Worm (Caenorhabditis elegans): Measurements from ENCODE around the gene sri-19.

sri-19 gene

ce11 chrIV:10958230-10958588, at the start of gene sri-19:
TSS of gene sri-19 (plus strand) at chrIV:10958372.
- TF ChIP-seq pag-3 (tag; optimal IDR thresholded peaks at IDR 0.05; ENCODE audit: borderline replicate concordance) (no peak), ceh-48 (tag; optimal IDR thresholded peaks at IDR 0.05) (no peak), unc-42 (tag; optimal IDR thresholded peaks at IDR 0.05) (no peak), ceh-31 (tag; optimal IDR thresholded peaks at IDR 0.05) (no peak), unc-86 (tag; optimal IDR thresholded peaks at IDR 0.05) (no peak), sox-2 (GFP tag; IDR thresholded peaks at IDR 0.05) (no peak), mec-3 (tag; optimal IDR thresholded peaks at IDR 0.05; ENCODE audit: borderline replicate concordance) (no peak), nhr-232 (tag; optimal IDR thresholded peaks at IDR 0.05) (no peak), ttx-3 (tag; optimal IDR thresholded peaks at IDR 0.05) (no peak), dmd-4 (tag; optimal IDR thresholded peaks at IDR 0.05; ENCODE audit: borderline replicate concordance) (no peak), Y22D7AL.16 (tag; optimal IDR thresholded peaks at IDR 0.05) (no peak)

DNA sequence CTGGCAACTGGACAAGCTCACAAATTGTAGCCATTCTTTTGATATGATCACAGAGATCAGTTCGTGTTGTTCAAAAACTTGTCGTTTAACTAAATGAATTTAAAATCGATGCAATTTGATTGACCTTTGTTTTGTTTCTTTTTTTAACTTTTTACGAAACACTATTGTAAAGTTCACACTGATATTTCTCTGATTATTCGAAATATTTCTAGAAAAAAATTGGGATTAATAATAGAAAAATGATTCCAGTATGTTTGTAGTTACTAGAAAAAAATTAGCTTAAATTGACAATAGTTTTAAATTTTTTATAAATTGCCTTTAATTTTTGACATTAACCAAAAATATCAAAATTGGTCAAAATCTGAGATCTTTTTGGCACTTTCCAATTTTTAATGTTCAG, 49.0 kb upstream of the sri-19 start, which contains the start of gene ZK596.2:
ZK596.2 (minus strand) TSS at position 101 of the 400 bp plus-strand sequence.
- TF ChIP-seq ceh-22 (tag; optimal IDR thresholded peaks at IDR 0.05) = no peak

DNA sequence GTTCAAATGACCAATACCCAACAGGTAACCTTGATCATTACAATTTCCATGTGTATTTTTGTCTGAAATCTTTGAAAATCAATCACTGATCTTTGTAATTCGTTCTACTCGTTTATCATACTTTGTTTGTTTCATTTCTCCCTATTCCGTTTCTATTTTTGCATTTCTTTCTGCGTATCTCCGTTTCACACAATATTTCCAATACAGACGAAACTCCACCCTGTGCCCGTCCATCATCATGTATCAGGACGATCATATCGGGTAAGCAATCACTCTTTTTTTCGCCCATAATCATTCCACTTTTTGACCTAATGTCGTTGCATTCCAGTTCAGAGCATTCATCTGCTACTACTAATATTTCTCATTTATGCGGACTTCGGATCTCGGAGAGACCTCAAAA, 48.5 kb upstream of the sri-19 start, which contains the start of gene pyk-2:
pyk-2 (plus strand) TSS at position 206 of the 400 bp plus-strand sequence.
- TF ChIP-seq ceh-48 (tag; optimal IDR thresholded peaks at IDR 0.05) = no peak
- no peak for TF ChIP-seq rnt-1 (tag; optimal IDR thresholded peaks at IDR 0.05)
- no peak for TF ChIP-seq elt-4 (tag; optimal IDR thresholded peaks at IDR 0.05)
- TF ChIP-seq tbx-2 (tag; optimal IDR thresholded peaks at IDR 0.05) = no peak
- TF ChIP-seq pha-2 (tag; optimal IDR thresholded peaks at IDR 0.05) = no peak
- TF ChIP-seq fkh-6 (tag; optimal IDR thresholded peaks at IDR 0.05) = no peak

DNA sequence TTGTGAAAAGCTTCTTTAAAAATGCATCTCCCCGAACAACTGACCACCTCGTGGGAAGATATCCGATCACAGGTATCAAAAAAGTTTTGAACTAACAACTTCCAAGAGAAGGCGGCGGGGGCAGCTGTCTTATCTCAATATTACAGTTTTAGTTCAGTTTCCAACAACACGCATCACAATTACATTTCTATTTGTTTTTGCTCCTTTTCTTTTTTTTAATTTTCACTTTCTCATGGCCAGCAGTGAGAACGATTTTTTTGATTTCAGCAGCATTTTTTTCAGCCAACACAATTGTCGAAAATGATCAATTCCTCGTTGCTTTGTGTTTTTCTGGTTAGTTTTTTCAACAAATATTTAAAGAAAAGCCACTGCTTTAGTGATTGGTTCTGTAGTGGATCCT, 45.1 kb upstream of the sri-19 start, which contains the start of gene ZK593.2:
ZK593.2 (plus strand) TSS at position 301 of the 400 bp plus-strand sequence.
- TF ChIP-seq ceh-9 (tag; optimal IDR thresholded peaks at IDR 0.05) (no peak), C08G9.2 (tag; optimal IDR thresholded peaks at IDR 0.05) (no peak), sox-2 (GFP tag; IDR thresholded peaks at IDR 0.05) (no peak), pha-4 (tag; optimal IDR thresholded peaks at IDR 0.05) (no peak), unc-55 (GFP tag; optimal IDR thresholded peaks at IDR 0.05) (no peak), ceh-22 (tag; optimal IDR thresholded peaks at IDR 0.05) (no peak), ceh-19 (GFP tag; optimal IDR thresholded peaks at IDR 0.05) (no peak), Y22D7AL.16 (tag; optimal IDR thresholded peaks at IDR 0.05) (no peak), syd-9 (tag; optimal IDR thresholded peaks at IDR 0.05) (no peak), sox-4 (tag; optimal IDR thresholded peaks at IDR 0.05) (no peak), nfya-1 (tag; optimal IDR thresholded peaks at IDR 0.05) (no peak), pha-2 (tag; optimal IDR thresholded peaks at IDR 0.05) (no peak), ceh-48 (tag; optimal IDR thresholded peaks at IDR 0.05) (no peak), hlh-6 (tag; optimal IDR thresholded peaks at IDR 0.05) (no peak), fkh-6 (tag; optimal IDR thresholded peaks at IDR 0.05) (no peak), ceh-34 (tag; optimal IDR thresholded peaks at IDR 0.05) (no peak)

DNA sequence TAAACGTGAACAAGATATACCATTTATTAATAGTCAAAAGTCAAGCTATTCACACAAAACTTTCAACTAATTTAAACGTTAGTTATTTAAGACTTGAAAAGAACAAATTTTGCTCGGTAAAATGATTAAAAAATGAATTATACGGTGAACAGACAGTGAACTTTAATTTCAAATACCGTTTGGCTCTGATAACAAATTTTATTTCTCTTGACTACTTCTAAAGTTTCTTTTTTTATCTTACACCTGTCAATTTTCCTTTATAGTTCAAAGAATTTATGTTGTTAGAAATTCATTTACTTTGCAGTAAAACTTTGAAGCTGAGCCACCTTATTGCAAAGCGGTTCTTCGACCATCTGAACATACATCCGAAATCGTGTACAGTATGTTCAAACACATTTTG, 42.8 kb upstream of the sri-19 start, which contains the start of gene ZK593.3:
ZK593.3 (plus strand) TSS at position 301 of the 400 bp plus-strand sequence.
- TF ChIP-seq pqm-1 (tag; optimal IDR thresholded peaks at IDR 0.05) (no peak), nhr-11 (tag; optimal IDR thresholded peaks at IDR 0.05) (no peak), hlh-30 (tag; optimal IDR thresholded peaks at IDR 0.05; ENCODE audit: insufficient read depth) (no peak), ama-1 (optimal IDR thresholded peaks at IDR 0.05) (no peak), sox-2 (GFP tag; IDR thresholded peaks at IDR 0.05) (no peak), gmeb-2 (tag; optimal IDR thresholded peaks at IDR 0.05) (no peak), rnt-1 (tag; optimal IDR thresholded peaks at IDR 0.05) (no peak), C08G9.2 (tag; optimal IDR thresholded peaks at IDR 0.05) (no peak)

DNA sequence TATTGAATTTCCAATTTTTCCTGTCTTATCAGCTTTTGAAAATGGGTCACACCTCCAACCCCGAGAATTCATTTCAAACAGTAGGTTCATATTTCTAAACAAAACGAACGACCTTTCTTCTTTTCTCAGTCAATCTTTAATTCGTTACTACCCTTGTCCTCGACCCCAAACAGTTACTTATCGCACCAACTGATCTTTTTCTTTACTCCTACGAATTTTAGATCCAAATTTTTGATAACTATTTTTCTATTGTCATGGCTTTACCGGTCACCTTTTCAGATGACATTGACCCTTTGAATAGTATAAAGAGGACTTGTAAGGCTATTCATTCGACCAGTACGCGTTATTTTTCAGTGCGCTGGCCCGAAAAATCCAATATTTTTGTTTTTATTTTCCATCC, 42.0 kb upstream of the sri-19 start:
- TF ChIP-seq ama-1 (optimal IDR thresholded peaks at IDR 0.05) (no peak), rnt-1 (tag; optimal IDR thresholded peaks at IDR 0.05) (no peak), unc-86 (tag; optimal IDR thresholded peaks at IDR 0.05) (no peak), unc-3 (GFP tag; conservative IDR thresholded peaks at IDR 0.05) (no peak), unc-3 (tag; optimal IDR thresholded peaks at IDR 0.05) (no peak), ceh-19 (GFP tag; optimal IDR thresholded peaks at IDR 0.05) (no peak), ceh-14 (tag; optimal IDR thresholded peaks at IDR 0.05) (no peak), npax-4 (tag; optimal IDR thresholded peaks at IDR 0.05) (no peak), hlh-30 (tag; optimal IDR thresholded peaks at IDR 0.05; ENCODE audit: insufficient read depth) (no peak), ceh-18 (tag; optimal IDR thresholded peaks at IDR 0.05) (no peak), ceh-22 (tag; optimal IDR thresholded peaks at IDR 0.05) (no peak), ceh-34 (tag; optimal IDR thresholded peaks at IDR 0.05) (no peak), eyg-1 (tag; optimal IDR thresholded peaks at IDR 0.05) (no peak), tbx-7 (tag; optimal IDR thresholded peaks at IDR 0.05) (no peak), madf-2 (tag; optimal IDR thresholded peaks at IDR 0.05) (no peak), fkh-10 (GFP tag; optimal IDR thresholded peaks at IDR 0.05) (no peak), sox-2 (GFP tag; IDR thresholded peaks at IDR 0.05) (no peak), ahr-1 (tag; optimal IDR thresholded peaks at IDR 0.05) (no peak), pqm-1 (tag; optimal IDR thresholded peaks at IDR 0.05) (no peak)
